In the genomic region with DNA sequence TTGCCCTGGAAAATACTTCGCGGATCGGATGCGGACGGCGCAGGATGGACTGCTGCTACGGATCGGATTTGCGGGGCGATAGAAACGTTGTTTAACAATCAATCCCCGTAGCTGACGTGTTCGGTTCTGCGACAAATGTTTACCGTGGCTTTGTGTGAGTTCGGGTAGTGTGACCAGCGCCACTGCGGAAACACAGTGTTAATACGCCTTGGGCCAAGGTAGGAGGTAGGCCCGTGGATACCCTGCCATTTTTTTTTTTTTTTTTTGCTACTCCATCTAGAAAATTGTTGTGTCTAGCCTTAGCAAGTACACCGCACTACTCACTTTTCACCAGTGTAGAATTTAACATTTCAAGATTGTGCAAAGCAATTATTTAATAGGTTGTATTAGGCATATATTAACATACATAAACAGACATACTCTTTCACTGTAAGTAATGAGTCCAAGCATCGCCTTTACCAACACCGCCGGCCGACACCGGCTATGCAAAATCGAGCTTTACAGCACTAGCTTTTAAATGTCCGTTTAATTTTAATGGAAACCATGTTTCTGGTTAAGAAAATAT, we compare ENCODE assay signal across 1 fruit fly cellular context.
TF ChIP-seq lines count a peak whose summit lies in the region.

A gene (minus strand): TSS at position 171 of the 565 bp plus-strand sequence.

TF ChIP-seq in whole organism, embryonic, 481 proteins besides CTCF, POLR2A, EP300 and RAD21 (continued from another document and continues in another):
- no peak for TF ChIP-seq CG10147 (GFP tag; optimal IDR thresholded peaks at IDR 0.05; lab: Kevin White, UChicago)
- peak; percentile 83 for TF ChIP-seq crc (GFP tag; optimal IDR thresholded peaks at IDR 0.05; lab: Kevin White, UChicago)
- TF ChIP-seq ap (GFP tag; IDR thresholded peaks at IDR 0.05; lab: Robert Waterston, UW): peak; percentile 57; the same call in 1 of the 2 replicates
- peak; percentile 76 for TF ChIP-seq CG18262 (tag; optimal IDR thresholded peaks at IDR 0.05; lab: Kevin White, UChicago)
- peak; percentile 76 for TF ChIP-seq MESR4 (GFP tag; optimal IDR thresholded peaks at IDR 0.05; lab: Kevin White, UChicago)
- TF ChIP-seq Med (GFP tag; lab: Kevin White, UChicago): peak; percentile 97
- TF ChIP-seq CG6175 (GFP tag; IDR thresholded peaks at IDR 0.05; lab: Robert Waterston, UW): peak; percentile 79
- no peak for TF ChIP-seq mirr (GFP tag; optimal IDR thresholded peaks at IDR 0.05; lab: Kevin White, UChicago)
- peak; percentile 58; the same call in 1 of the 2 replicates for TF ChIP-seq CG13287 (GFP tag; IDR thresholded peaks at IDR 0.05; lab: Robert Waterston, UW; ENCODE audit: partially characterized antibody)
- peak; percentile 80 for TF ChIP-seq CG4404 (GFP tag; IDR thresholded peaks at IDR 0.05; lab: Robert Waterston, UW)
- peak; percentile 72; the same call in 2 of the 3 replicates for TF ChIP-seq CG11560 (tag; IDR thresholded peaks at IDR 0.05; lab: Robert Waterston, UW)
- TF ChIP-seq CG9876 (GFP tag; optimal IDR thresholded peaks at IDR 0.05; lab: Kevin White, UChicago): peak; percentile 92
- peak; percentile 56 for TF ChIP-seq CG7928 (GFP tag; optimal IDR thresholded peaks at IDR 0.05; lab: Kevin White, UChicago)
- TF ChIP-seq peb (GFP tag; IDR thresholded peaks at IDR 0.05; lab: Robert Waterston, UW): peak; percentile 26; the same call in 1 of the 2 replicates
- TF ChIP-seq CG8924 (tag; optimal IDR thresholded peaks at IDR 0.05; lab: Kevin White, UChicago): peak; percentile 75
- TF ChIP-seq abd-A (tag; optimal IDR thresholded peaks at IDR 0.05; lab: Kevin White, UChicago): no peak
- no peak for TF ChIP-seq CG8290 (GFP tag; optimal IDR thresholded peaks at IDR 0.05; lab: Kevin White, UChicago)
- peak in 1 of 2 experiments; percentile 40 for TF ChIP-seq CG8290 (tag; optimal IDR thresholded peaks at IDR 0.05; lab: Kevin White, UChicago)
- TF ChIP-seq Hsf (GFP tag; optimal IDR thresholded peaks at IDR 0.05; lab: Kevin White, UChicago): peak; percentile 92
- TF ChIP-seq caup (GFP tag; optimal IDR thresholded peaks at IDR 0.05; lab: Kevin White, UChicago; ENCODE audit: severe bottlenecking): peak; percentile 86
- TF ChIP-seq Chrac-16 (GFP tag; optimal IDR thresholded peaks at IDR 0.05; lab: Kevin White, UChicago): peak; percentile 87
- TF ChIP-seq CG4360 (GFP tag; IDR thresholded peaks at IDR 0.05; lab: Robert Waterston, UW): peak; percentile 26; the same call in 1 of the 2 replicates
- TF ChIP-seq CG10654 (GFP tag; optimal IDR thresholded peaks at IDR 0.05; lab: Kevin White, UChicago): peak; percentile 78
- TF ChIP-seq CG34224 (GFP tag; IDR thresholded peaks at IDR 0.05; lab: Robert Waterston, UW; ENCODE audit: partially characterized antibody): peak; percentile 23; the same call in 2 of the 3 replicates
- TF ChIP-seq CG2120 (GFP tag; optimal IDR thresholded peaks at IDR 0.05; lab: Kevin White, UChicago): peak; percentile 97
- TF ChIP-seq CG32772 (GFP tag; IDR thresholded peaks at IDR 0.05; lab: Robert Waterston, UW): peak; percentile 87
- TF ChIP-seq bab2 (GFP tag; optimal IDR thresholded peaks at IDR 0.05; lab: Kevin White, UChicago): peak; percentile 91
- peak; percentile 94 for TF ChIP-seq pho (GFP tag; optimal IDR thresholded peaks at IDR 0.05; lab: Kevin White, UChicago)
- TF ChIP-seq CG12744 (GFP tag; optimal IDR thresholded peaks at IDR 0.05; lab: Kevin White, UChicago): peak; percentile 83
- peak; percentile 93 for TF ChIP-seq lilli (GFP tag; optimal IDR thresholded peaks at IDR 0.05; lab: Kevin White, UChicago)
- TF ChIP-seq CG10321 (GFP tag; IDR thresholded peaks at IDR 0.05; lab: Robert Waterston, UW): no peak
- no peak for TF ChIP-seq Stat92E (GFP tag; optimal IDR thresholded peaks at IDR 0.05; lab: Kevin White, UChicago)
- peak; percentile 83 for TF ChIP-seq ci (GFP tag; IDR thresholded peaks at IDR 0.05; lab: Robert Waterston, UW)
- peak; percentile 53 for TF ChIP-seq CG11723 (GFP tag; optimal IDR thresholded peaks at IDR 0.05; lab: Kevin White, UChicago)
- TF ChIP-seq CG4707 (GFP tag; optimal IDR thresholded peaks at IDR 0.05; lab: Kevin White, UChicago): no peak
- no peak for TF ChIP-seq CG17802 (tag; optimal IDR thresholded peaks at IDR 0.05; lab: Kevin White, UChicago)
- TF ChIP-seq h (optimal IDR thresholded peaks at IDR 0.05; lab: Kevin White, UChicago): no peak
- peak; percentile 3 for TF ChIP-seq CG7271 (tag; optimal IDR thresholded peaks at IDR 0.05; lab: Kevin White, UChicago)
- TF ChIP-seq Scr (GFP tag; IDR thresholded peaks at IDR 0.05; lab: Robert Waterston, UW; ENCODE audit: partially characterized antibody): peak; percentile 34; the same call in 1 of the 2 replicates
- peak; percentile 80 for TF ChIP-seq CG9727 (GFP tag; optimal IDR thresholded peaks at IDR 0.05; lab: Kevin White, UChicago)
- TF ChIP-seq CG16779 (GFP tag; IDR thresholded peaks at IDR 0.05; lab: Robert Waterston, UW): no peak
- no peak for TF ChIP-seq zen2 (GFP tag; IDR thresholded peaks at IDR 0.05; lab: Robert Waterston, UW; ENCODE audit: partially characterized antibody)
- TF ChIP-seq CG15011 (GFP tag; optimal IDR thresholded peaks at IDR 0.05; lab: Kevin White, UChicago): no peak
- no peak for TF ChIP-seq fru (optimal IDR thresholded peaks at IDR 0.05; lab: Kevin White, UChicago)
- TF ChIP-seq kni (GFP tag; optimal IDR thresholded peaks at IDR 0.05; lab: Kevin White, UChicago): peak; percentile 32
- peak; percentile 93 for TF ChIP-seq CG30403 (GFP tag; optimal IDR thresholded peaks at IDR 0.05; lab: Kevin White, UChicago)
- TF ChIP-seq sug (tag; optimal IDR thresholded peaks at IDR 0.05; lab: Kevin White, UChicago): peak; percentile 78
- no peak for TF ChIP-seq unc-4 (GFP tag; IDR thresholded peaks at IDR 0.05; lab: Robert Waterston, UW; ENCODE audit: partially characterized antibody)
- TF ChIP-seq CG1233 (GFP tag; optimal IDR thresholded peaks at IDR 0.05; lab: Kevin White, UChicago): peak; percentile 73
- peak; percentile 54 for TF ChIP-seq CG10274 (GFP tag; optimal IDR thresholded peaks at IDR 0.05; lab: Kevin White, UChicago)
- no peak for TF ChIP-seq lab (GFP tag; optimal IDR thresholded peaks at IDR 0.05; lab: Kevin White, UChicago)
- TF ChIP-seq CG6683 (GFP tag; optimal IDR thresholded peaks at IDR 0.05; lab: Kevin White, UChicago): peak; percentile 41
- TF ChIP-seq Dek (tag; optimal IDR thresholded peaks at IDR 0.05; lab: Kevin White, UChicago): peak; percentile 74
- TF ChIP-seq CG30020 (tag; optimal IDR thresholded peaks at IDR 0.05; lab: Kevin White, UChicago): peak; percentile 41
- TF ChIP-seq CG17568 (GFP tag; optimal IDR thresholded peaks at IDR 0.05; lab: Kevin White, UChicago): no peak
- peak; percentile 24; the same call in 1 of the 2 replicates for TF ChIP-seq Ravus (GFP tag; IDR thresholded peaks at IDR 0.05; lab: Robert Waterston, UW)
- no peak for TF ChIP-seq prd (optimal IDR thresholded peaks at IDR 0.05; lab: Kevin White, UChicago)
- peak; percentile 90 for TF ChIP-seq prd (GFP tag; IDR thresholded peaks at IDR 0.05; lab: Robert Waterston, UW)
- TF ChIP-seq CG33213 (GFP tag; optimal IDR thresholded peaks at IDR 0.05; lab: Kevin White, UChicago): peak; percentile 90
- peak; percentile 69 for TF ChIP-seq btn (GFP tag; optimal IDR thresholded peaks at IDR 0.05; lab: Kevin White, UChicago)
- TF ChIP-seq CG1024 (GFP tag; IDR thresholded peaks at IDR 0.05; lab: Robert Waterston, UW): peak; percentile 52; the same call in 1 of the 2 replicates
- TF ChIP-seq Nf-YB (GFP tag; optimal IDR thresholded peaks at IDR 0.05; lab: Kevin White, UChicago): peak; percentile 50
- peak; percentile 94 for TF ChIP-seq fu2 (GFP tag; optimal IDR thresholded peaks at IDR 0.05; lab: Kevin White, UChicago)
- TF ChIP-seq ind (GFP tag; optimal IDR thresholded peaks at IDR 0.05; lab: Kevin White, UChicago): peak; percentile 90
- peak; percentile 64 for TF ChIP-seq CG10979 (tag; optimal IDR thresholded peaks at IDR 0.05; lab: Kevin White, UChicago)
- TF ChIP-seq CG18011 (GFP tag; optimal IDR thresholded peaks at IDR 0.05; lab: Kevin White, UChicago): peak; percentile 55
- peak; percentile 95 for TF ChIP-seq CG9609 (GFP tag; optimal IDR thresholded peaks at IDR 0.05; lab: Kevin White, UChicago)
- TF ChIP-seq gcm (GFP tag; optimal IDR thresholded peaks at IDR 0.05; lab: Kevin White, UChicago): peak; percentile 28
- TF ChIP-seq tna (GFP tag; IDR thresholded peaks at IDR 0.05; lab: Robert Waterston, UW; ENCODE audit: partially characterized antibody): no peak
- no peak for TF ChIP-seq Dfd (GFP tag; optimal IDR thresholded peaks at IDR 0.05; lab: Kevin White, UChicago)
- TF ChIP-seq CG14965 (GFP tag; optimal IDR thresholded peaks at IDR 0.05; lab: Kevin White, UChicago; ENCODE audit: borderline replicate concordance): peak; percentile 52
- peak; percentile 43 for TF ChIP-seq CG10565 (GFP tag; optimal IDR thresholded peaks at IDR 0.05; lab: Kevin White, UChicago)
- 0 out of 3 replicates have a peak, but pooled peaks have one; percentile 36 for TF ChIP-seq Opbp (GFP tag; IDR thresholded peaks at IDR 0.05; lab: Robert Waterston, UW; ENCODE audit: partially characterized antibody)
- peak; percentile 59; the same call in 1 of the 2 replicates for TF ChIP-seq Rx (GFP tag; IDR thresholded peaks at IDR 0.05; lab: Robert Waterston, UW)
- TF ChIP-seq Hey (tag; optimal IDR thresholded peaks at IDR 0.05; lab: Kevin White, UChicago): no peak
- peak; percentile 83 for TF ChIP-seq CG14014 (GFP tag; IDR thresholded peaks at IDR 0.05; lab: Robert Waterston, UW)
- peak; percentile 92 for TF ChIP-seq CG8944 (GFP tag; optimal IDR thresholded peaks at IDR 0.05; lab: Kevin White, UChicago)
- no peak for TF ChIP-seq TFAM (GFP tag; optimal IDR thresholded peaks at IDR 0.05; lab: Kevin White, UChicago)
- peak; percentile 72 for TF ChIP-seq Ada2b (GFP tag; IDR thresholded peaks at IDR 0.05; lab: Robert Waterston, UW)
- peak; percentile 66; the same call in 2 of the 3 replicates for TF ChIP-seq CG7357 (GFP tag; IDR thresholded peaks at IDR 0.05; lab: Robert Waterston, UW)
- peak; percentile 63; the same call in 1 of the 2 replicates for TF ChIP-seq stc (GFP tag; IDR thresholded peaks at IDR 0.05; lab: Robert Waterston, UW)
- TF ChIP-seq HLHmδ (GFP tag; optimal IDR thresholded peaks at IDR 0.05; lab: Kevin White, UChicago): no peak
- TF ChIP-seq H15 (GFP tag; IDR thresholded peaks at IDR 0.05; lab: Robert Waterston, UW): peak; percentile 66; the same call in 1 of the 3 replicates
- peak; percentile 81 for TF ChIP-seq wdn (GFP tag; IDR thresholded peaks at IDR 0.05; lab: Robert Waterston, UW)
- TF ChIP-seq gcm2 (GFP tag; optimal IDR thresholded peaks at IDR 0.05; lab: Kevin White, UChicago): peak; percentile 42
- TF ChIP-seq CG3838 (GFP tag; optimal IDR thresholded peaks at IDR 0.05; lab: Kevin White, UChicago): peak; percentile 49
- TF ChIP-seq Pdp1 (GFP tag; optimal IDR thresholded peaks at IDR 0.05; lab: Kevin White, UChicago): peak; percentile 85 to 91
- TF ChIP-seq MBD-R2 (GFP tag; IDR thresholded peaks at IDR 0.05; lab: Robert Waterston, UW): peak; percentile 83
- no peak for TF ChIP-seq CG17912 (GFP tag; optimal IDR thresholded peaks at IDR 0.05; lab: Kevin White, UChicago)
- TF ChIP-seq ab (GFP tag; optimal IDR thresholded peaks at IDR 0.05; lab: Kevin White, UChicago): no peak
- TF ChIP-seq D19B (GFP tag; optimal IDR thresholded peaks at IDR 0.05; lab: Kevin White, UChicago): peak; percentile 92
- peak; percentile 79 for TF ChIP-seq p53 (GFP tag; optimal IDR thresholded peaks at IDR 0.05; lab: Kevin White, UChicago)
- peak; percentile 99 for TF ChIP-seq Ets65A (GFP tag; lab: Kevin White, UChicago)
- TF ChIP-seq vvl (GFP tag; IDR thresholded peaks at IDR 0.05; lab: Robert Waterston, UW): peak; percentile 84
- TF ChIP-seq CG3726 (GFP tag; IDR thresholded peaks at IDR 0.05; lab: Robert Waterston, UW): peak; percentile 68; the same call in 2 of the 3 replicates
- peak; percentile 45 for TF ChIP-seq trem (tag; optimal IDR thresholded peaks at IDR 0.05; lab: Kevin White, UChicago)
- peak; percentile 73; the same call in 2 of the 3 replicates for TF ChIP-seq ken (GFP tag; IDR thresholded peaks at IDR 0.05; lab: Robert Waterston, UW)
- TF ChIP-seq exex (tag; optimal IDR thresholded peaks at IDR 0.05; lab: Kevin White, UChicago): no peak
- no peak; the same call in 1 of the 2 replicates for TF ChIP-seq GATAe (GFP tag; conservative IDR thresholded peaks at IDR 0.05; lab: Robert Waterston, UW)
- peak; percentile 66 for TF ChIP-seq dmrt11E (tag; optimal IDR thresholded peaks at IDR 0.05; lab: Kevin White, UChicago)
- peak; percentile 82 for TF ChIP-seq Xrp1 (GFP tag; IDR thresholded peaks at IDR 0.05; lab: Robert Waterston, UW)
- TF ChIP-seq D (optimal IDR thresholded peaks at IDR 0.05; lab: Kevin White, UChicago): peak; percentile 38
- TF ChIP-seq D (GFP tag; optimal IDR thresholded peaks at IDR 0.05; lab: Kevin White, UChicago): no peak
- TF ChIP-seq CG10462 (GFP tag; optimal IDR thresholded peaks at IDR 0.05; lab: Kevin White, UChicago): peak; percentile 66
- TF ChIP-seq CG2712 (tag; optimal IDR thresholded peaks at IDR 0.05; lab: Kevin White, UChicago): peak; percentile 74
- no peak for TF ChIP-seq CG10431 (GFP tag; optimal IDR thresholded peaks at IDR 0.05; lab: Kevin White, UChicago)
- TF ChIP-seq Oaz (GFP tag; IDR thresholded peaks at IDR 0.05; lab: Robert Waterston, UW): peak; percentile 62
- peak; percentile 85 for TF ChIP-seq CG4424 (GFP tag; optimal IDR thresholded peaks at IDR 0.05; lab: Kevin White, UChicago)
- TF ChIP-seq pita (GFP tag; optimal IDR thresholded peaks at IDR 0.05; lab: Kevin White, UChicago): no peak
- peak; percentile 24 for TF ChIP-seq schlank (tag; optimal IDR thresholded peaks at IDR 0.05; lab: Kevin White, UChicago)
- TF ChIP-seq ham (GFP tag; IDR thresholded peaks at IDR 0.05; lab: Robert Waterston, UW): peak; percentile 65; the same call in 1 of the 2 replicates
- TF ChIP-seq gem (tag; optimal IDR thresholded peaks at IDR 0.05; lab: Kevin White, UChicago): no peak
- peak; percentile 69 for TF ChIP-seq CG17385 (GFP tag; optimal IDR thresholded peaks at IDR 0.05; lab: Kevin White, UChicago)
- TF ChIP-seq CG7839 (tag; optimal IDR thresholded peaks at IDR 0.05; lab: Kevin White, UChicago): peak; percentile 82
- peak; percentile 39 for TF ChIP-seq pzg (GFP tag; optimal IDR thresholded peaks at IDR 0.05; lab: Kevin White, UChicago)
- TF ChIP-seq Atf-2 (GFP tag; optimal IDR thresholded peaks at IDR 0.05; lab: Kevin White, UChicago): peak; percentile 88
- no peak for TF ChIP-seq hb (GFP tag; IDR thresholded peaks at IDR 0.05; lab: Robert Waterston, UW; ENCODE audit: partially characterized antibody)
- peak; percentile 89 for TF ChIP-seq CG3847 (GFP tag; IDR thresholded peaks at IDR 0.05; lab: Robert Waterston, UW)
- peak; percentile 60 for TF ChIP-seq Nf-YC (tag; optimal IDR thresholded peaks at IDR 0.05; lab: Kevin White, UChicago)
- TF ChIP-seq zen (tag; optimal IDR thresholded peaks at IDR 0.05; lab: Kevin White, UChicago): peak; percentile 59
- peak; percentile 65 for TF ChIP-seq cwo (GFP tag; optimal IDR thresholded peaks at IDR 0.05; lab: Kevin White, UChicago)
